Fruit fly (Drosophila melanogaster) whole organism, pupa: ENCODE data around the gene CG8562.

ENCODE experiments used
- CG10348 ChIP-seq: fragments of 200-800 bp; sonication (Bioruptor generic); IDR thresholded peaks from 2 replicates; pipeline ENCODE4 v1.3.6; 2022; ENCODE audit warnings: missing biosample characterization, missing genetic modification characterization
- CG12605 ChIP-seq: fragments of 200-800 bp; sonication (Bioruptor generic); IDR thresholded peaks from 2 replicates; pipeline ENCODE4 v1.3.6; 2022; ENCODE audit warnings: missing biosample characterization, missing genetic modification characterization
- CG13204 ChIP-seq: fragments of 200-800 bp; sonication (Bioruptor generic); optimal IDR thresholded peaks from 2 replicates; lab custom pipeline; 2018; ENCODE audit warnings: missing biosample characterization, mild to moderate bottlenecking, missing genetic modification characterization, moderate library complexity
- CG17806 ChIP-seq: fragments of 200-800 bp; sonication (Bioruptor generic); optimal IDR thresholded peaks from 2 replicates; lab custom pipeline; 2018; ENCODE audit warnings: missing biosample characterization, mild to moderate bottlenecking, missing genetic modification characterization, moderate library complexity
- CG4496 ChIP-seq: fragments of 200-800 bp; sonication (Bioruptor generic); IDR thresholded peaks from 3 replicates; pipeline ENCODE4 v1.3.6; 2022; ENCODE audit warnings: missing biosample characterization, missing genetic modification characterization
- CG9948 ChIP-seq: fragments of 200-800 bp; sonication (Bioruptor generic); optimal IDR thresholded peaks from 2 replicates; lab custom pipeline; 2018; ENCODE audit warnings: missing biosample characterization, mild to moderate bottlenecking, missing genetic modification characterization, moderate library complexity
- D1 ChIP-seq: fragments of 200-800 bp; sonication (Bioruptor generic); optimal IDR thresholded peaks from 2 replicates; lab custom pipeline; 2018; ENCODE audit warnings: missing biosample characterization, mild to moderate bottlenecking, missing genetic modification characterization, moderate library complexity
- Pif1B ChIP-seq: fragments of 200-800 bp; sonication (Bioruptor generic); optimal IDR thresholded peaks from 3 replicates; lab custom pipeline; 2016; ENCODE audit warnings: missing biosample characterization, missing genetic modification characterization
- fd96Ca ChIP-seq: fragments of 200-800 bp; sonication (Bioruptor generic); IDR thresholded peaks from 3 replicates; pipeline ENCODE4 v1.3.6; 2022; ENCODE audit warnings: missing biosample characterization, missing genetic modification characterization

DNA sequence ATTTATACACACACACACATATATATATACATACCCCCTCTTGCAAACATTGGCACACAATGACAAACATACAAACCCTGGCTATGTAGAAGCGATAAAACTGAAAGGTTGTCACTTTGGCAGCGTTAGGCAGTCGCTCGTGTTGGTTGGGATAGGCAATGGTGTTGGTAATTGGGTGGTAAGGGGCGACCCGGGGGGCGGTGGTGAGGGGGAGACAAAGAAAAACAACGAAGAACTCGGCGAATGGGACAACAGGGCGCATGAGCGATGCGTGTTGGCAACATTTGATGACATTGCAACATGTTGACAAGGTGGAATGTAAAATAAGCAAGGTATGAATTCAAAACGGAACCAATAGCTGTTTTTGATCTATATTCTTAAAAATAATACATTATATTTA is 24.5 kb downstream of the CG8562 start:
- no peak for TF ChIP-seq CG4496
- TF ChIP-seq CG13204: no peak
- no peak for TF ChIP-seq CG9948 (tag; lab: Kevin White, UChicago)
- no peak for TF ChIP-seq CG12605 (GFP tag; lab: Robert Waterston, UW)
- TF ChIP-seq Pif1B (GFP tag; lab: Kevin White, UChicago): no peak
- no peak for TF ChIP-seq CG10348 (GFP tag; lab: Robert Waterston, UW)
- no peak for TF ChIP-seq D1
- no peak for TF ChIP-seq CG17806 (tag; lab: Kevin White, UChicago)
- TF ChIP-seq fd96Ca: no peak
